Worm (Caenorhabditis elegans) whole organism, dauer: ENCODE data around the gene pgl-3.

ENCODE experiments used
- unc-62 ChIP-seq: sonication (generic microtip); optimal IDR thresholded peaks from 2 replicates; lab custom pipeline; 2017; ENCODE audit warnings: missing biosample characterization, missing genetic modification reagents, missing genetic modification characterization

pgl-3 gene

ce11 chrV:4755308-4756029 lies at the start of gene pgl-3:
Gene pgl-3, plus strand, starts transcription at chrV:4755979.
- TF ChIP-seq unc-62 (GFP tag; lab: Kevin White, UChicago): no peak

- TF ChIP-seq unc-62 (GFP tag; lab: Kevin White, UChicago): no peak
These were observed 48.1 kb upstream of the pgl-3 start for ce11 chrV:4707646-4708045.

- no peak for TF ChIP-seq unc-62 (GFP tag; lab: Kevin White, UChicago)
These were observed 45.3 kb upstream of the pgl-3 start, which contains the start of gene oac-24 for ce11 chrV:4710464-4710863. Gene oac-24, plus strand, starts transcription at chrV:4710764.

ce11 chrV:4719965-4720364 lies 35.8 kb upstream of the pgl-3 start, which contains the start of gene prx-6:
Gene prx-6, minus strand, starts transcription at chrV:4720093.
- no peak for TF ChIP-seq unc-62 (GFP tag; lab: Kevin White, UChicago)

- TF ChIP-seq unc-62 (GFP tag; lab: Kevin White, UChicago): no peak
These were observed 34.8 kb upstream of the pgl-3 start for ce11 chrV:4720884-4721464.

ce11 chrV:4722314-4722713 lies 33.5 kb upstream of the pgl-3 start, which contains the start of gene F39G3.5:
Gene F39G3.5, plus strand, starts transcription at chrV:4722614.
- no peak for TF ChIP-seq unc-62 (GFP tag; lab: Kevin White, UChicago)

- TF ChIP-seq unc-62 (GFP tag; lab: Kevin White, UChicago): no peak
These were observed 31.3 kb upstream of the pgl-3 start, which contains the start of gene F39G3.4 for ce11 chrV:4724453-4724852. Gene F39G3.4, plus strand, starts transcription at chrV:4724753.

ce11 chrV:4730075-4730474 lies 25.7 kb upstream of the pgl-3 start, which contains the start of gene tig-2:
Gene tig-2, minus strand, starts transcription at chrV:4730161.
- no peak for TF ChIP-seq unc-62 (GFP tag; lab: Kevin White, UChicago)

- TF ChIP-seq unc-62 (GFP tag; lab: Kevin White, UChicago): no peak
These were observed 24.4 kb upstream of the pgl-3 start, which contains the start of gene F39G3.3 for ce11 chrV:4731154-4731961. Gene F39G3.3, plus strand, starts transcription at chrV:4731911.

- no peak for TF ChIP-seq unc-62 (GFP tag; lab: Kevin White, UChicago)
These were observed 21.8 kb upstream of the pgl-3 start for ce11 chrV:4733952-4734351.

- TF ChIP-seq unc-62 (GFP tag; lab: Kevin White, UChicago): no peak
These were observed 21.2 kb upstream of the pgl-3 start for ce11 chrV:4734608-4735007.

ce11 chrV:4737727-4738126 lies 18.1 kb upstream of the pgl-3 start, which contains the start of gene F39G3.2:
Gene F39G3.2, plus strand, starts transcription at chrV:4737831.
- no peak for TF ChIP-seq unc-62 (GFP tag; lab: Kevin White, UChicago)

ce11 chrV:4742190-4742589 lies 13.6 kb upstream of the pgl-3 start, which contains the start of gene ugt-61:
Gene ugt-61, plus strand, starts transcription at chrV:4742422.
- no peak for TF ChIP-seq unc-62 (GFP tag; lab: Kevin White, UChicago)

- TF ChIP-seq unc-62 (GFP tag; lab: Kevin White, UChicago): no peak
These were observed 10.5 kb upstream of the pgl-3 start, which contains the start of gene C18G1.7 for ce11 chrV:4745269-4745668. Gene C18G1.7, plus strand, starts transcription at chrV:4745569.

- TF ChIP-seq unc-62 (GFP tag; lab: Kevin White, UChicago): no peak
These were observed 5.5 kb upstream of the pgl-3 start, which contains the start of gene C18G1.6 for ce11 chrV:4750294-4750693. Gene C18G1.6, plus strand, starts transcription at chrV:4750594.
